Worm (Caenorhabditis elegans): Measurements from ENCODE around the gene F15E6.9.

The F15E6.9 gene

ce11 chrIV:4277694-4278093, 21.2 kb downstream of the F15E6.9 start, which contains the start of gene nhr-78 (continued):
- TF ChIP-seq ets-5 (GFP tag; IDR thresholded peaks at IDR 0.05) (no peak), lin-35 (GFP tag; optimal IDR thresholded peaks at IDR 0.05) (peak; percentile 18 to 23), unc-86 (tag; optimal IDR thresholded peaks at IDR 0.05) (peak; percentile 8), nhr-76 (tag; optimal IDR thresholded peaks at IDR 0.05) (no peak), hpl-2 (GFP tag; optimal IDR thresholded peaks at IDR 0.05) (no peak), nhr-71 (tag; optimal IDR thresholded peaks at IDR 0.05) (no peak), nhr-47 (tag; optimal IDR thresholded peaks at IDR 0.05) (no peak), hlh-4 (tag; optimal IDR thresholded peaks at IDR 0.05) (no peak), swsn-7 (tag; optimal IDR thresholded peaks at IDR 0.05) (peak; percentile 44), mef-2 (tag; optimal IDR thresholded peaks at IDR 0.05) (no peak), nhr-77 (tag; optimal IDR thresholded peaks at IDR 0.05) (no peak), lin-39 (tag; optimal IDR thresholded peaks at IDR 0.05) (no peak), aly-2 (tag; optimal IDR thresholded peaks at IDR 0.05) (no peak), C34B4.2 (tag; optimal IDR thresholded peaks at IDR 0.05) (no peak), unc-30 (tag; optimal IDR thresholded peaks at IDR 0.05) (no peak)

ce11 chrIV:4272167-4272566, 26.7 kb downstream of the F15E6.9 start, which contains the start of gene F36A4.1:
Gene F36A4.1, plus strand, starts transcription at chrIV:4272467.
- peak; percentile 31 for TF ChIP-seq nhr-85 (tag)
- TF ChIP-seq unc-130 (tag; optimal IDR thresholded peaks at IDR 0.05) = no peak
- TF ChIP-seq mep-1 (tag; optimal IDR thresholded peaks at IDR 0.05) = no peak
- no peak for TF ChIP-seq nhr-71 (tag; optimal IDR thresholded peaks at IDR 0.05)
- TF ChIP-seq nhr-47 (tag; optimal IDR thresholded peaks at IDR 0.05) = no peak

- no peak for TF ChIP-seq lin-35 (GFP tag; optimal IDR thresholded peaks at IDR 0.05)
- no peak for TF ChIP-seq nhr-71 (tag; optimal IDR thresholded peaks at IDR 0.05)
- no peak for TF ChIP-seq ceh-8 (GFP tag; optimal IDR thresholded peaks at IDR 0.05)
- no peak for TF ChIP-seq nhr-84 (tag; optimal IDR thresholded peaks at IDR 0.05)
- TF ChIP-seq skn-1 (tag; optimal IDR thresholded peaks at IDR 0.05) = no peak
- no peak for TF ChIP-seq pqm-1 (tag; optimal IDR thresholded peaks at IDR 0.05)
- TF ChIP-seq snu-23 (GFP tag; optimal IDR thresholded peaks at IDR 0.05) = no peak
- no peak for TF ChIP-seq fkh-8 (tag; optimal IDR thresholded peaks at IDR 0.05)
- no peak for TF ChIP-seq lin-13 (GFP tag; optimal IDR thresholded peaks at IDR 0.05)
- TF ChIP-seq sptf-1 (tag; optimal IDR thresholded peaks at IDR 0.05) = no peak
- TF ChIP-seq zip-4 (GFP tag; optimal IDR thresholded peaks at IDR 0.05) = no peak
- no peak for TF ChIP-seq aha-1 (tag; optimal IDR thresholded peaks at IDR 0.05)
- TF ChIP-seq irx-1 (tag; optimal IDR thresholded peaks at IDR 0.05) = no peak
- no peak for TF ChIP-seq ceh-90 (tag; optimal IDR thresholded peaks at IDR 0.05)
- no peak for TF ChIP-seq unc-98 (GFP tag; IDR thresholded peaks at IDR 0.05)
- no peak for TF ChIP-seq mab-9 (GFP tag; IDR thresholded peaks at IDR 0.05)
- no peak for TF ChIP-seq lsy-2 (tag; optimal IDR thresholded peaks at IDR 0.05)
These were observed 28.0 kb downstream of the F15E6.9 start, which contains the start of gene F36A4.2 for ce11 chrIV:4270925-4271324. Gene F36A4.2, plus strand, starts transcription at chrIV:4271225.

- TF ChIP-seq lin-14 (GFP tag; optimal IDR thresholded peaks at IDR 0.05) (no peak), irx-1 (tag; optimal IDR thresholded peaks at IDR 0.05) (no peak), elt-3 (tag; optimal IDR thresholded peaks at IDR 0.05) (no peak), unc-62 (GFP tag; optimal IDR thresholded peaks at IDR 0.05) (no peak), snpc-4 (tag; optimal IDR thresholded peaks at IDR 0.05) (no peak), nhr-90 (tag; optimal IDR thresholded peaks at IDR 0.05; ENCODE audit: poor library complexity) (no peak), pax-3 (tag; optimal IDR thresholded peaks at IDR 0.05) (no peak), nhr-237 (tag; optimal IDR thresholded peaks at IDR 0.05) (no peak), Y116A8C.19 (tag; optimal IDR thresholded peaks at IDR 0.05; ENCODE audit: borderline replicate concordance) (no peak), fkh-10 (GFP tag; optimal IDR thresholded peaks at IDR 0.05) (no peak), lin-39 (tag; optimal IDR thresholded peaks at IDR 0.05) (no peak), nhr-20 (tag; optimal IDR thresholded peaks at IDR 0.05) (no peak), nhr-77 (tag; optimal IDR thresholded peaks at IDR 0.05) (no peak)
These were observed 29.6 kb downstream of the F15E6.9 start, which contains the start of gene F36A4.3 for ce11 chrIV:4269308-4269707. Gene F36A4.3, plus strand, starts transcription at chrIV:4269608.
